Worm (Caenorhabditis elegans) whole organism, L4 larva: Measurements from ENCODE around the gene W02B12.13.
A peak's percentile ranks its signal among the peaks of the same experiment; 100 is the strongest.

Experiments
- F10B5.3 ChIP-seq: sonication (generic microtip); optimal IDR thresholded peaks from 2 replicates; lab custom pipeline; 2016; ENCODE audit warnings: mild to moderate bottlenecking, missing genetic modification characterization, missing compliant biosample characterization
- F26F4.8 ChIP-seq: fragments of 200-800 bp; sonication (Bioruptor generic); conservative IDR thresholded peaks from 2 replicates; pipeline ENCODE4 v1.3.6; 2022; ENCODE audit warnings: missing genetic modification characterization, missing compliant biosample characterization
- F37D6.2 ChIP-seq: sonication (generic microtip); optimal IDR thresholded peaks from 2 replicates; lab custom pipeline; 2016; ENCODE audit warnings: mild to moderate bottlenecking, missing genetic modification characterization, missing compliant biosample characterization
- F44E2.7 ChIP-seq: fragments of 200-800 bp; sonication (Bioruptor generic); IDR thresholded peaks from 2 replicates; pipeline ENCODE4 v2.1.2; 2022; ENCODE audit warnings: missing genetic modification characterization, missing compliant biosample characterization
- R02D3.7 ChIP-seq: fragments of 150-350 bp; sonication (generic microtip); optimal IDR thresholded peaks from 3 replicates; lab custom pipeline; 2014; ENCODE audit warnings: missing biosample characterization, missing genetic modification characterization
- Y105C5A.15 ChIP-seq: fragments of 200-800 bp; sonication (Bioruptor generic); IDR thresholded peaks from 2 replicates; pipeline ENCODE4 v1.3.6; 2022; ENCODE audit warnings: missing genetic modification characterization, missing compliant biosample characterization
- Y75B8A.6 ChIP-seq: fragments of 200-800 bp; sonication (Bioruptor generic); IDR thresholded peaks from 2 replicates; pipeline ENCODE4 v1.3.6; 2022; ENCODE audit warnings: missing genetic modification reagents, missing genetic modification characterization, missing compliant biosample characterization
- ZK337.2 ChIP-seq: fragments of 200-800 bp; sonication (Bioruptor generic); IDR thresholded peaks from 2 replicates; pipeline ENCODE4 v1.3.6; 2022; ENCODE audit warnings: missing genetic modification reagents, missing genetic modification characterization, missing compliant biosample characterization
- aly-2 ChIP-seq: sonication (generic microtip); optimal IDR thresholded peaks from 2 replicates; lab custom pipeline; 2018; ENCODE audit warnings: missing biosample characterization, missing genetic modification characterization
- ceh-32 ChIP-seq: sonication (generic microtip); optimal IDR thresholded peaks from 2 replicates; lab custom pipeline; 2016; ENCODE audit warnings: mild to moderate bottlenecking, missing genetic modification characterization, missing compliant biosample characterization; ENCODE audit not compliant: poor library complexity
- ceh-44 ChIP-seq: fragments of 200-800 bp; sonication (Bioruptor generic); IDR thresholded peaks from 2 replicates; pipeline ENCODE4 v1.3.6; 2022; ENCODE audit warnings: missing genetic modification reagents, missing genetic modification characterization, missing compliant biosample characterization
- ceh-62 ChIP-seq: sonication (generic microtip); optimal IDR thresholded peaks from 2 replicates; lab custom pipeline; 2017; ENCODE audit warnings: missing biosample characterization, missing genetic modification characterization
- ces-1 ChIP-seq: fragments of 150-350 bp; sonication (generic microtip); optimal IDR thresholded peaks from 4 replicates; lab custom pipeline; 2014; ENCODE audit warnings: missing biosample characterization, missing genetic modification reagents, missing genetic modification characterization
- ctbp-1 ChIP-seq: fragments of 200-800 bp; sonication (Bioruptor generic); IDR thresholded peaks from 2 replicates; pipeline ENCODE4 v1.3.6; 2022; ENCODE audit warnings: missing genetic modification reagents, missing genetic modification characterization, missing compliant biosample characterization
- daf-12 ChIP-seq: fragments of 150-350 bp; optimal IDR thresholded peaks from 2 replicates; lab custom pipeline; 2014; ENCODE audit warnings: missing biosample characterization, missing genetic modification reagents, missing genetic modification characterization
- daf-19 ChIP-seq: fragments of 200-800 bp; sonication (Bioruptor generic); conservative IDR thresholded peaks from 2 replicates; pipeline ENCODE4 v1.3.6; 2022; ENCODE audit warnings: missing genetic modification characterization, missing compliant biosample characterization
- dmd-6 ChIP-seq: fragments of 200-800 bp; sonication (Bioruptor generic); IDR thresholded peaks from 2 replicates; pipeline ENCODE4 v1.3.6; 2022; ENCODE audit warnings: missing genetic modification reagents, missing genetic modification characterization, missing compliant biosample characterization
- dmd-8 ChIP-seq: fragments of 200-800 bp; sonication (Bioruptor generic); IDR thresholded peaks from 2 replicates; pipeline ENCODE4 v1.3.6; 2022; ENCODE audit warnings: missing genetic modification characterization, missing compliant biosample characterization
- dmd-9 ChIP-seq: fragments of 200-800 bp; sonication (Bioruptor generic); IDR thresholded peaks from 2 replicates; pipeline ENCODE4 v1.3.6; 2022; ENCODE audit warnings: missing genetic modification reagents, missing genetic modification characterization, missing compliant biosample characterization
- dpl-1 ChIP-seq: fragments of 150-350 bp; optimal IDR thresholded peaks from 2 replicates; lab custom pipeline; 2014; ENCODE audit warnings: missing biosample characterization, missing genetic modification reagents, missing genetic modification characterization
- egl-27 ChIP-seq: sonication (generic microtip); optimal IDR thresholded peaks from 3 replicates; lab custom pipeline; 2017; ENCODE audit warnings: missing biosample characterization, missing genetic modification reagents, missing genetic modification characterization
- egl-43 ChIP-seq: fragments of 200-800 bp; sonication (Bioruptor generic); IDR thresholded peaks from 2 replicates; pipeline ENCODE4 v1.3.6; 2022; ENCODE audit warnings: missing genetic modification reagents, missing genetic modification characterization, missing compliant biosample characterization
- fkh-10 ChIP-seq: fragments of 150-350 bp; optimal IDR thresholded peaks from 2 replicates; lab custom pipeline; 2014; ENCODE audit warnings: missing biosample characterization, missing genetic modification reagents, missing genetic modification characterization
- fos-1 ChIP-seq: fragments of 150-350 bp; optimal IDR thresholded peaks from 2 replicates; lab custom pipeline; 2014; ENCODE audit warnings: missing biosample characterization, missing genetic modification characterization
- hlh-11 ChIP-seq: fragments of 200-800 bp; sonication (Bioruptor generic); optimal IDR thresholded peaks from 2 replicates; lab custom pipeline; 2018; ENCODE audit warnings: mild to moderate bottlenecking, missing genetic modification characterization, missing compliant biosample characterization
- lin-1 ChIP-seq: fragments of 200-800 bp; sonication (Bioruptor generic); IDR thresholded peaks from 2 replicates; pipeline ENCODE4 v1.3.6; 2022; ENCODE audit warnings: missing genetic modification reagents, missing genetic modification characterization, missing compliant biosample characterization
- lin-15B ChIP-seq: fragments of 150-350 bp; sonication (generic microtip); optimal IDR thresholded peaks from 3 replicates; lab custom pipeline; 2014; ENCODE audit warnings: missing biosample characterization, missing genetic modification characterization
- lin-29 ChIP-seq: fragments of 200-800 bp; sonication (Bioruptor generic); IDR thresholded peaks from 2 replicates; pipeline ENCODE4 v1.3.6; 2022; ENCODE audit warnings: missing genetic modification reagents, missing genetic modification characterization, missing compliant biosample characterization
- lin-39 ChIP-seq: fragments of 150-350 bp; optimal IDR thresholded peaks from 2 replicates; lab custom pipeline; 2014; ENCODE audit warnings: missing biosample characterization, missing genetic modification reagents, missing genetic modification characterization
- lir-3 ChIP-seq: sonication (generic microtip); optimal IDR thresholded peaks from 2 replicates; lab custom pipeline; 2016; ENCODE audit warnings: mild to moderate bottlenecking, missing genetic modification characterization, missing compliant biosample characterization
- madf-9 ChIP-seq: fragments of 200-800 bp; sonication (Bioruptor generic); conservative IDR thresholded peaks from 2 replicates; pipeline ENCODE4 v1.3.6; 2022; ENCODE audit warnings: missing genetic modification reagents, missing genetic modification characterization, missing compliant biosample characterization
- mes-2 ChIP-seq: sonication (generic microtip); optimal IDR thresholded peaks from 2 replicates; lab custom pipeline; 2016; ENCODE audit warnings: missing genotype, mild to moderate bottlenecking, missing genetic modification characterization, missing compliant biosample characterization; ENCODE audit not compliant: poor library complexity, severe bottlenecking
- nhr-28 ChIP-seq: fragments of 150-350 bp; optimal IDR thresholded peaks from 2 replicates; lab custom pipeline; 2014; ENCODE audit warnings: missing biosample characterization, missing genetic modification characterization
- nhr-42 ChIP-seq: fragments of 200-800 bp; sonication (Bioruptor generic); IDR thresholded peaks from 2 replicates; pipeline ENCODE4 v1.3.6; 2022; ENCODE audit warnings: missing genetic modification characterization, missing compliant biosample characterization
- nhr-48 ChIP-seq: sonication (generic microtip); optimal IDR thresholded peaks from 2 replicates; lab custom pipeline; 2016; ENCODE audit warnings: mild to moderate bottlenecking, missing genetic modification characterization, missing compliant biosample characterization
- nhr-76 ChIP-seq: fragments of 150-350 bp; optimal IDR thresholded peaks from 2 replicates; lab custom pipeline; 2014; ENCODE audit warnings: missing biosample characterization, missing genetic modification characterization
- nhr-77 ChIP-seq: fragments of 150-350 bp; optimal IDR thresholded peaks from 2 replicates; lab custom pipeline; 2014; ENCODE audit warnings: missing biosample characterization, missing genetic modification characterization
- pqm-1 ChIP-seq: sonication (generic microtip); optimal IDR thresholded peaks from 2 replicates; lab custom pipeline; 2017; ENCODE audit warnings: missing biosample characterization, missing genetic modification characterization
- saeg-2 ChIP-seq: fragments of 200-800 bp; sonication (Bioruptor generic); IDR thresholded peaks from 2 replicates; pipeline ENCODE4 v1.3.6; 2022; ENCODE audit warnings: missing genetic modification reagents, missing genetic modification characterization, missing compliant biosample characterization
- set-16 ChIP-seq: fragments of 200-800 bp; sonication (Bioruptor generic); IDR thresholded peaks from 2 replicates; pipeline ENCODE4 v1.3.6; 2022; ENCODE audit warnings: missing genetic modification reagents, missing genetic modification characterization, missing compliant biosample characterization
- skn-1 ChIP-seq: fragments of 150-350 bp; optimal IDR thresholded peaks from 2 replicates; lab custom pipeline; 2014; ENCODE audit warnings: missing biosample characterization, missing genetic modification characterization
- snpc-1.2 ChIP-seq: fragments of 200-800 bp; sonication (Bioruptor generic); IDR thresholded peaks from 2 replicates; pipeline ENCODE4 v1.3.6; 2022; ENCODE audit warnings: missing genetic modification reagents, missing genetic modification characterization, missing compliant biosample characterization
- spr-1 ChIP-seq: sonication (generic microtip); optimal IDR thresholded peaks from 2 replicates; lab custom pipeline; 2016; ENCODE audit warnings: mild to moderate bottlenecking, missing genetic modification characterization, missing compliant biosample characterization
- unc-130 ChIP-seq: sonication (generic microtip); optimal IDR thresholded peaks from 2 replicates; lab custom pipeline; 2016; ENCODE audit warnings: missing genetic modification reagents, missing genetic modification characterization, missing compliant biosample characterization
- unc-39 ChIP-seq: sonication (generic microtip); optimal IDR thresholded peaks from 2 replicates; lab custom pipeline; 2017; ENCODE audit warnings: missing biosample characterization, missing genetic modification characterization
- unc-62 ChIP-seq, 3 experiments: fragments of 150-350 bp in 1 of 3; sonication (generic microtip); optimal IDR thresholded peaks in 2 of 3; peaks in 1 of 3; 1 replicate in 1 of 3; 2 replicates in 2 of 3; lab custom pipeline; 2014 to 2017; ENCODE audit warnings: missing biosample characterization in 3 of 3, missing genetic modification characterization in 3 of 3, missing genetic modification reagents in 3 of 3, missing genotype in 1 of 3
- zag-1 ChIP-seq: fragments of 150-350 bp; optimal IDR thresholded peaks from 2 replicates; lab custom pipeline; 2014; ENCODE audit warnings: missing biosample characterization, missing genetic modification characterization
- zfp-2 ChIP-seq: sonication (generic microtip); optimal IDR thresholded peaks from 2 replicates; lab custom pipeline; 2016; ENCODE audit warnings: mild to moderate bottlenecking, missing genetic modification characterization, missing compliant biosample characterization
- zip-11 ChIP-seq: fragments of 200-800 bp; sonication (Bioruptor generic); IDR thresholded peaks from 2 replicates; pipeline ENCODE4 v1.3.6; 2022; ENCODE audit warnings: missing genetic modification characterization, missing compliant biosample characterization
- zip-2 ChIP-seq: fragments of 150-350 bp; optimal IDR thresholded peaks from 2 replicates; lab custom pipeline; 2014; ENCODE audit warnings: missing biosample characterization, missing genetic modification characterization
- ztf-11 ChIP-seq: fragments of 150-350 bp; optimal IDR thresholded peaks from 2 replicates; lab custom pipeline; 2014; ENCODE audit warnings: missing biosample characterization, missing genetic modification characterization

Gene W02B12.13

DNA sequence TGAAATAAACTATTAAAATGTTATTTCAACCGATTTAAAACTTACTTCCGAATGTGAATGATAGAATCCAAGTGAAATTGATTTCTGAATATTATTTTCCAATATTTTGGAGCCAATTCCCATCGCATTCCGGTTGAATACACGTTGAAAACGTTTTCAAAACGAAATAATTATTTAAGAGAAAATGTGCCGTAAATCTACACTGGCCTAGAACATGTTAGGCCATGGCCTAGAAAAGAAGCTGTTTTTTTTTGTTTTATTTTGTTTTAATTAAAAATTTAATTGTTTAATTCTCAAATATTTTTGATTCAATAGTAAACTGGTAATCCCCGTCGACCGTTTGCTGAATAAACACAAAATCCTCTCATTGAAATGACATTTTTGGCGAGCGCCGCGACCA, 18.8 kb downstream of the W02B12.13 start:
- no peak for TF ChIP-seq dmd-8
- TF ChIP-seq ceh-44 (GFP tag; lab: Robert Waterston, UW): no peak
- no peak for TF ChIP-seq lin-1 (GFP tag; lab: Robert Waterston, UW)
- TF ChIP-seq R02D3.7: peak; percentile 72
- TF ChIP-seq fkh-10 (GFP tag; lab: Kevin White, UChicago): no peak
- peak; percentile 5 for TF ChIP-seq unc-130 (GFP tag; lab: Kevin White, UChicago)
- no peak for TF ChIP-seq ZK337.2 (GFP tag; lab: Robert Waterston, UW)
- no peak for TF ChIP-seq lin-39 (tag; lab: Kevin White, UChicago)
- peak; percentile 76 for TF ChIP-seq mes-2 (tag; lab: Kevin White, UChicago)
- no peak for TF ChIP-seq lin-15B

DNA sequence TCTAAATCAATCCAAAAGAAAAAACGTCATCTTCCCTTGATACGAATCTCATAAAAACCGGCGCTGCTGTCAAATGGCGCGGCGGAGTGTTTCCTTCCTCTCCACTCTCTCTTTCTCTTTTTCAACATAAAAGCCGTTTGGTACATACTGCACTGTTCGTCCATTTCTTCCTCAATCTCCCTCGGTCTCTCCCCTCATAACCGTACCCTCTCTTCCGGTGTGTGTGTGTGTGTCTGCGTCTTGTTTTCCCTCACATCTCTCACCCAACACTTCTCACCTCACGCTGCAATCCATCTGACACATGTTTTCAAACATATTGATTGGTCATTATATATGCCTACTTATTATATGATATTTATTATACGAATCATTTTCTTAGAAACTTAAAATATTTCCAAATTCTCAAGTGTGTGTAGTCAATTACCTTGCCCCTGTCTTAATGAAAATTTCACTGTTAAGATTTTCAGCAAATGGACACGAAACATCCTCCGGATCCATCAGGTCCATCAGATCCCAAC, 19.4 kb downstream of the W02B12.13 start, which contains the start of the genes aars-1 and rga-1:
TSS of gene aars-1 (minus strand) at position 71 of the 518 bp plus-strand sequence.
TSS of gene rga-1 (plus strand) at position 468 of the 518 bp plus-strand sequence.
- TF ChIP-seq ceh-62 (tag; lab: Kevin White, UChicago) (no peak), unc-39 (no peak), skn-1 (tag; lab: Kevin White, UChicago) (no peak), Y75B8A.6 (no peak), egl-27 (tag; lab: Kevin White, UChicago) (no peak), saeg-2 (GFP tag; lab: Robert Waterston, UW) (0 out of 2 replicates have a peak, but pooled peaks have one; percentile 23), snpc-1.2 (no peak), F26F4.8 (GFP tag; lab: Robert Waterston, UW) (no peak), nhr-28 (tag; lab: Kevin White, UChicago) (peak; percentile 86), nhr-77 (tag; lab: Kevin White, UChicago) (peak; percentile 20), pqm-1 (tag; lab: Kevin White, UChicago) (peak; percentile 46), zip-2 (tag; lab: Kevin White, UChicago) (peak; percentile 54), hlh-11 (tag; lab: Kevin White, UChicago) (peak; percentile 94), daf-19 (GFP tag; lab: Robert Waterston, UW) (no peak), lin-29 (GFP tag; lab: Robert Waterston, UW) (no peak), fos-1 (tag; lab: Kevin White, UChicago) (no peak), nhr-76 (tag; lab: Kevin White, UChicago) (no peak), unc-62 (GFP tag; optimal IDR thresholded peaks at IDR 0.05 in 1 of 2; lab: Kevin White, UChicago) (peak in 1 of 2 experiments; percentile 97), unc-62 (tag; optimal IDR thresholded peaks at IDR 0.05; lab: Kevin White, UChicago) (no peak), aly-2 (no peak), zag-1 (tag; lab: Kevin White, UChicago) (no peak), lir-3 (tag; lab: Kevin White, UChicago) (no peak), ctbp-1 (GFP tag; lab: Robert Waterston, UW) (no peak), egl-43 (GFP tag; lab: Robert Waterston, UW) (no peak), ceh-44 (GFP tag; lab: Robert Waterston, UW) (no peak), nhr-48 (tag; lab: Kevin White, UChicago) (peak; percentile 95), madf-9 (GFP tag; lab: Robert Waterston, UW) (no peak), F10B5.3 (no peak), ztf-11 (tag; lab: Kevin White, UChicago) (no peak), zip-11 (GFP tag; lab: Robert Waterston, UW) (no peak), ces-1 (GFP tag; lab: Kevin White, UChicago) (no peak), dmd-6 (GFP tag; lab: Robert Waterston, UW) (peak; percentile 81), F37D6.2 (tag; lab: Kevin White, UChicago) (no peak), zfp-2 (tag; lab: Kevin White, UChicago) (no peak), dmd-9 (no peak), dpl-1 (GFP tag; lab: Kevin White, UChicago) (peak; percentile 54), spr-1 (tag; lab: Kevin White, UChicago) (peak; percentile 60), F44E2.7 (GFP tag; lab: Robert Waterston, UW) (no peak), ceh-32 (tag; lab: Kevin White, UChicago) (no peak), set-16 (GFP tag; lab: Robert Waterston, UW) (no peak), daf-12 (no peak), Y105C5A.15 (GFP tag; lab: Robert Waterston, UW) (no peak), R02D3.7 (no peak), nhr-42 (GFP tag; lab: Robert Waterston, UW) (no peak)
